Fruit fly (Drosophila melanogaster) whole organism, embryonic: ENCODE measurements around the gene CG34163.

ENCODE experiments used
- ATbp ChIP-seq: fragments of 200-800 bp; sonication (Bioruptor generic); optimal IDR thresholded peaks from 2 replicates; lab custom pipeline; 2017; ENCODE audit warnings: missing biosample characterization, mild to moderate bottlenecking, missing genetic modification characterization, missing genetic modification reagents
- Ada2b ChIP-seq: fragments of 200-800 bp; sonication (Bioruptor generic); IDR thresholded peaks from 2 replicates; pipeline ENCODE4 v1.3.6; 2022; ENCODE audit warnings: missing biosample characterization, missing genetic modification characterization
- CG11723 ChIP-seq: fragments of 200-800 bp; sonication (Bioruptor generic); optimal IDR thresholded peaks from 2 replicates; lab custom pipeline; 2017; ENCODE audit warnings: missing biosample characterization, mild to moderate bottlenecking, missing genetic modification characterization
- CG12155 ChIP-seq: fragments of 200-800 bp; sonication (Bioruptor generic); optimal IDR thresholded peaks from 3 replicates; lab custom pipeline; 2016; ENCODE audit warnings: missing biosample characterization, missing genetic modification characterization
- CG12236 ChIP-seq: fragments of 200-800 bp; sonication (Bioruptor generic); optimal IDR thresholded peaks from 2 replicates; lab custom pipeline; 2016; ENCODE audit warnings: missing biosample characterization, missing genetic modification characterization
- CG1529 ChIP-seq: fragments of 200-800 bp; sonication (Bioruptor generic); optimal IDR thresholded peaks from 3 replicates; lab custom pipeline; 2018; ENCODE audit warnings: missing biosample characterization, missing genetic modification characterization
- CG1647 ChIP-seq: fragments of 200-800 bp; sonication (Bioruptor generic); optimal IDR thresholded peaks from 3 replicates; lab custom pipeline; 2016; ENCODE audit warnings: missing biosample characterization, missing genetic modification characterization
- CG17802 ChIP-seq: fragments of 200-800 bp; sonication (Bioruptor generic); optimal IDR thresholded peaks from 2 replicates; lab custom pipeline; 2018; ENCODE audit warnings: missing biosample characterization, mild to moderate bottlenecking, missing genetic modification characterization, moderate library complexity
- CG18476 ChIP-seq: fragments of 200-800 bp; sonication (Bioruptor generic); optimal IDR thresholded peaks from 2 replicates; lab custom pipeline; 2016; ENCODE audit warnings: missing biosample characterization, mild to moderate bottlenecking, missing genetic modification characterization
- CG42726 ChIP-seq: fragments of 200-800 bp; sonication (Bioruptor generic); IDR thresholded peaks from 2 replicates; pipeline ENCODE4 v1.3.6; 2022; ENCODE audit warnings: missing biosample characterization, missing genetic modification characterization; ENCODE audit not compliant: partially characterized antibody
- CG4328 ChIP-seq: fragments of 200-800 bp; sonication (Bioruptor generic); optimal IDR thresholded peaks from 3 replicates; lab custom pipeline; 2017; ENCODE audit warnings: missing biosample characterization, missing genetic modification reagents, missing genetic modification characterization
- CG4730 ChIP-seq: fragments of 200-800 bp; sonication (Bioruptor generic); IDR thresholded peaks from 2 replicates; pipeline ENCODE4 v1.3.6; 2022; ENCODE audit warnings: missing biosample characterization, missing genetic modification characterization
- CG6813 ChIP-seq: fragments of 200-800 bp; sonication (Bioruptor generic); optimal IDR thresholded peaks from 2 replicates; lab custom pipeline; 2017; ENCODE audit warnings: missing biosample characterization, missing genetic modification characterization, mild to moderate bottlenecking, moderate library complexity, missing genetic modification reagents
- CG7786 ChIP-seq: fragments of 200-800 bp; sonication (Bioruptor generic); optimal IDR thresholded peaks from 2 replicates; lab custom pipeline; 2016; ENCODE audit warnings: missing biosample characterization, missing genetic modification characterization
- CG8478 ChIP-seq: fragments of >200 bp; optimal IDR thresholded peaks from 2 replicates; lab custom pipeline; 2018
- CG9876 ChIP-seq: fragments of 200-800 bp; sonication (Bioruptor generic); optimal IDR thresholded peaks from 2 replicates; lab custom pipeline; 2016; ENCODE audit warnings: missing biosample characterization, missing genetic modification characterization
- CG9932 ChIP-seq: fragments of 200-800 bp; sonication (Bioruptor generic); IDR thresholded peaks from 2 replicates; pipeline ENCODE4 v1.3.6; 2022; ENCODE audit warnings: missing biosample characterization, missing genetic modification characterization
- Dbx ChIP-seq: fragments of 200-800 bp; sonication (Bioruptor generic); IDR thresholded peaks from 3 replicates; pipeline ENCODE4 v1.3.6; 2022; ENCODE audit warnings: missing biosample characterization, missing genetic modification characterization
- Dip2 ChIP-seq: fragments of 200-800 bp; sonication (Bioruptor generic); IDR thresholded peaks from 2 replicates; pipeline ENCODE4 v1.3.6; 2022; ENCODE audit warnings: missing biosample characterization, missing genetic modification characterization
- HmgD ChIP-seq: fragments of 200-800 bp; sonication (Bioruptor generic); optimal IDR thresholded peaks from 3 replicates; lab custom pipeline; 2016; ENCODE audit warnings: missing biosample characterization, missing genetic modification characterization
- NC2α ChIP-seq: fragments of 200-800 bp; sonication (Bioruptor generic); optimal IDR thresholded peaks from 2 replicates; lab custom pipeline; 2016; ENCODE audit warnings: missing biosample characterization, missing genetic modification characterization
- NC2β ChIP-seq: fragments of 200-800 bp; sonication (Bioruptor generic); optimal IDR thresholded peaks from 2 replicates; lab custom pipeline; 2016; ENCODE audit warnings: missing biosample characterization, missing genetic modification characterization
- Scr ChIP-seq: fragments of 200-800 bp; sonication (Bioruptor generic); IDR thresholded peaks from 2 replicates; pipeline ENCODE4 v1.3.6; 2022; ENCODE audit warnings: missing biosample characterization, missing genetic modification characterization; ENCODE audit not compliant: partially characterized antibody
- Side ChIP-seq: fragments of 200-800 bp; sonication (Bioruptor generic); optimal IDR thresholded peaks from 2 replicates; lab custom pipeline; 2016; ENCODE audit warnings: missing biosample characterization, missing genetic modification characterization
- Sox102F ChIP-seq: fragments of 200-800 bp; sonication (Bioruptor generic); optimal IDR thresholded peaks from 2 replicates; lab custom pipeline; 2018; ENCODE audit warnings: missing biosample characterization, mild to moderate bottlenecking, missing genetic modification characterization, moderate library complexity
- Stat92E ChIP-seq, 3 experiments: fragments of >200 bp in 2 of 3; fragments of 200-800 bp in 1 of 3; sonication (Bioruptor generic) in 1 of 3; optimal IDR thresholded peaks; 2 replicates each; lab custom pipeline; 2017 to 2019; ENCODE audit warnings: missing biosample characterization in 3 of 3, missing genetic modification characterization in 3 of 3, mild to moderate bottlenecking in 1 of 3, moderate library complexity in 1 of 3
- ash1 ChIP-seq: fragments of 200-800 bp; sonication (Bioruptor generic); optimal IDR thresholded peaks from 2 replicates; lab custom pipeline; 2018; ENCODE audit warnings: missing biosample characterization, mild to moderate bottlenecking, missing genetic modification characterization
- br ChIP-seq: fragments of >200 bp; optimal IDR thresholded peaks from 2 replicates; lab custom pipeline; 2017
- cas ChIP-seq: fragments of 200-800 bp; sonication (Bioruptor generic); IDR thresholded peaks from 2 replicates; pipeline ENCODE4 v1.3.6; 2022; ENCODE audit warnings: missing biosample characterization, missing genetic modification characterization
- dm ChIP-seq: fragments of 200-800 bp; sonication (Bioruptor generic); optimal IDR thresholded peaks from 3 replicates; lab custom pipeline; 2016; ENCODE audit warnings: missing biosample characterization, missing genetic modification characterization
- emc ChIP-seq: fragments of 200-800 bp; sonication (Bioruptor generic); optimal IDR thresholded peaks from 2 replicates; lab custom pipeline; 2016; ENCODE audit warnings: missing biosample characterization, missing genetic modification characterization
- fd102C ChIP-seq: fragments of 200-800 bp; sonication (Bioruptor generic); optimal IDR thresholded peaks from 2 replicates; lab custom pipeline; 2018; ENCODE audit warnings: missing biosample characterization, mild to moderate bottlenecking, missing genetic modification characterization, moderate library complexity
- grn ChIP-seq: fragments of 200-800 bp; sonication (Bioruptor generic); optimal IDR thresholded peaks from 3 replicates; lab custom pipeline; 2017; ENCODE audit warnings: missing biosample characterization, missing genetic modification characterization
- gsb-n ChIP-seq: fragments of 200-800 bp; sonication (Bioruptor generic); optimal IDR thresholded peaks from 3 replicates; lab custom pipeline; 2018; ENCODE audit warnings: missing biosample characterization, mild to moderate bottlenecking, missing genetic modification characterization
- ham ChIP-seq: fragments of 200-800 bp; sonication (Bioruptor generic); IDR thresholded peaks from 2 replicates; pipeline ENCODE4 v1.3.6; 2022; ENCODE audit warnings: missing biosample characterization, missing genetic modification characterization
- hkb ChIP-seq, 2 experiments: fragments of 200-800 bp in 1 of 2; fragments of >200 bp in 1 of 2; sonication (Bioruptor generic) in 1 of 2; IDR thresholded peaks in 1 of 2; optimal IDR thresholded peaks in 1 of 2; 2 replicates each; pipeline versions ENCODE4 v1.3.6 to Lab custom; 2017 to 2022; ENCODE audit warnings: missing biosample characterization in 1 of 2, missing genetic modification characterization in 1 of 2
- ind ChIP-seq: fragments of 200-800 bp; sonication (Bioruptor generic); optimal IDR thresholded peaks from 3 replicates; lab custom pipeline; 2016; ENCODE audit warnings: missing biosample characterization, missing genetic modification characterization
- kay ChIP-seq: fragments of 200-800 bp; sonication (Bioruptor generic); optimal IDR thresholded peaks from 2 replicates; lab custom pipeline; 2016; ENCODE audit warnings: missing biosample characterization, missing genetic modification characterization
- ken ChIP-seq: fragments of 200-800 bp; sonication (Bioruptor generic); IDR thresholded peaks from 3 replicates; pipeline ENCODE4 v1.3.6; 2022; ENCODE audit warnings: missing biosample characterization, missing genetic modification characterization
- lilli ChIP-seq: fragments of 200-800 bp; sonication (Bioruptor generic); optimal IDR thresholded peaks from 3 replicates; lab custom pipeline; 2016; ENCODE audit warnings: missing biosample characterization, missing genetic modification characterization
- maf-S ChIP-seq: fragments of 200-800 bp; sonication (Bioruptor generic); optimal IDR thresholded peaks from 2 replicates; lab custom pipeline; 2016; ENCODE audit warnings: missing biosample characterization, missing genetic modification characterization
- pho ChIP-seq: fragments of 200-800 bp; sonication (Bioruptor generic); optimal IDR thresholded peaks from 2 replicates; lab custom pipeline; 2016; ENCODE audit warnings: missing biosample characterization, missing genetic modification characterization
- pita ChIP-seq: fragments of 200-800 bp; sonication (Bioruptor generic); optimal IDR thresholded peaks from 2 replicates; lab custom pipeline; 2017; ENCODE audit warnings: missing biosample characterization, mild to moderate bottlenecking, missing genetic modification characterization
- pzg ChIP-seq: fragments of 200-800 bp; sonication (Bioruptor generic); optimal IDR thresholded peaks from 3 replicates; lab custom pipeline; 2018; ENCODE audit warnings: missing biosample characterization, mild to moderate bottlenecking, missing genetic modification characterization, moderate library complexity
- slbo ChIP-seq: fragments of 200-800 bp; sonication (Bioruptor generic); IDR thresholded peaks from 2 replicates; pipeline ENCODE4 v1.3.6; 2022; ENCODE audit warnings: missing biosample characterization, missing genetic modification characterization
- stwl ChIP-seq: fragments of 200-800 bp; sonication (Bioruptor generic); optimal IDR thresholded peaks from 3 replicates; lab custom pipeline; 2018; ENCODE audit warnings: missing biosample characterization, mild to moderate bottlenecking, missing genetic modification characterization, moderate library complexity
- tap ChIP-seq: fragments of 200-800 bp; optimal IDR thresholded peaks from 3 replicates; lab custom pipeline; 2019; ENCODE audit warnings: missing biosample characterization, mild to moderate bottlenecking, missing genetic modification characterization, moderate library complexity
- tup ChIP-seq: fragments of 200-800 bp; sonication (Bioruptor generic); optimal IDR thresholded peaks from 2 replicates; lab custom pipeline; 2016; ENCODE audit warnings: missing biosample characterization, mild to moderate bottlenecking, missing genetic modification characterization, moderate library complexity
- z ChIP-seq: fragments of 200-800 bp; sonication (Bioruptor generic); IDR thresholded peaks from 3 replicates; pipeline ENCODE4 v1.3.6; 2022; ENCODE audit warnings: missing biosample characterization, missing genetic modification characterization
- zf30C ChIP-seq: fragments of 200-800 bp; sonication (Bioruptor generic); optimal IDR thresholded peaks from 3 replicates; lab custom pipeline; 2018; ENCODE audit warnings: missing biosample characterization, mild to moderate bottlenecking, missing genetic modification characterization

Gene CG34163

dm6 chr2L:12002922-12003791 is 15.1 kb downstream of the CG34163 start (continued):
- TF ChIP-seq ham (GFP tag; lab: Robert Waterston, UW): no peak
- no peak for TF ChIP-seq cas
- TF ChIP-seq CG4730: no peak
- TF ChIP-seq br (lab: Kevin White, UChicago): no peak
- TF ChIP-seq tup (GFP tag; lab: Kevin White, UChicago): no peak
- TF ChIP-seq CG42726: no peak
- no peak for TF ChIP-seq fd102C (GFP tag; lab: Kevin White, UChicago)
- TF ChIP-seq Dip2 (GFP tag; lab: Robert Waterston, UW): no peak
- peak; percentile 48 for TF ChIP-seq tap (tag; lab: Kevin White, UChicago)
- TF ChIP-seq CG1529 (GFP tag; lab: Kevin White, UChicago): no peak
- peak; percentile 89 for TF ChIP-seq grn
- TF ChIP-seq CG18476 (GFP tag; lab: Kevin White, UChicago): no peak
- no peak for TF ChIP-seq Dbx (GFP tag; lab: Robert Waterston, UW)
- TF ChIP-seq Side: no peak
- TF ChIP-seq NC2β (GFP tag; lab: Kevin White, UChicago): no peak
- no peak for TF ChIP-seq CG9932 (GFP tag; lab: Robert Waterston, UW)
- no peak for TF ChIP-seq CG17802
- TF ChIP-seq HmgD (GFP tag; lab: Kevin White, UChicago): peak; percentile 11
- no peak for TF ChIP-seq hkb (optimal IDR thresholded peaks at IDR 0.05; lab: Kevin White, UChicago)
- TF ChIP-seq hkb (GFP tag; IDR thresholded peaks at IDR 0.05; lab: Robert Waterston, UW): no peak
- TF ChIP-seq zf30C (GFP tag; lab: Kevin White, UChicago): no peak
- peak; percentile 41 for TF ChIP-seq pho (GFP tag; lab: Kevin White, UChicago)
- no peak for TF ChIP-seq CG11723 (GFP tag; lab: Kevin White, UChicago)
- TF ChIP-seq CG12155 (GFP tag; lab: Kevin White, UChicago): peak; percentile 18
- TF ChIP-seq maf-S: no peak
- peak; percentile 14 for TF ChIP-seq Sox102F (GFP tag; lab: Kevin White, UChicago)
- no peak for TF ChIP-seq CG12236 (GFP tag; lab: Kevin White, UChicago)
- TF ChIP-seq CG1647 (GFP tag; lab: Kevin White, UChicago): peak; percentile 21
- TF ChIP-seq slbo: no peak
- peak; percentile 55 for TF ChIP-seq lilli
- peak; percentile 29 for TF ChIP-seq ATbp (GFP tag; lab: Kevin White, UChicago)
- no peak for TF ChIP-seq dm (GFP tag; lab: Kevin White, UChicago)
- no peak for TF ChIP-seq stwl (tag; lab: Kevin White, UChicago)
- TF ChIP-seq CG9876 (GFP tag; lab: Kevin White, UChicago): no peak
- TF ChIP-seq CG6813 (GFP tag; lab: Kevin White, UChicago): no peak
- TF ChIP-seq ash1 (GFP tag; lab: Kevin White, UChicago): no peak
- peak; percentile 89 for TF ChIP-seq gsb-n
- peak; percentile 15 for TF ChIP-seq CG7786 (GFP tag; lab: Kevin White, UChicago)
- no peak for TF ChIP-seq ken (GFP tag; lab: Robert Waterston, UW)
- TF ChIP-seq CG4328: peak; percentile 22
- peak; percentile 25 for TF ChIP-seq pzg (GFP tag; lab: Kevin White, UChicago)
- no peak for TF ChIP-seq z (GFP tag; lab: Robert Waterston, UW)
- no peak for TF ChIP-seq emc (GFP tag; lab: Kevin White, UChicago)
- no peak for TF ChIP-seq pita
- TF ChIP-seq Stat92E (GFP tag; optimal IDR thresholded peaks at IDR 0.05; lab: Kevin White, UChicago): no peak
- TF ChIP-seq NC2α (GFP tag; lab: Kevin White, UChicago): no peak
- no peak for TF ChIP-seq Scr
- no peak for TF ChIP-seq CG8478 (lab: Kevin White, UChicago)
- no peak for TF ChIP-seq kay (GFP tag; lab: Kevin White, UChicago)
- TF ChIP-seq Ada2b (GFP tag; lab: Robert Waterston, UW): no peak
- peak; percentile 36 for TF ChIP-seq ind (GFP tag; lab: Kevin White, UChicago)
